Fruit fly (Drosophila melanogaster): ENCODE data around the gene CG14034.

- TF ChIP-seq CG8478 (optimal IDR thresholded peaks at IDR 0.05) (no peak), CTCF (optimal IDR thresholded peaks at IDR 0.05) (no peak)
These were observed 20.7 kb downstream of the CG14034 start for dm6 chr2L:5195639-5196038.

All from S2 (cell line).